Fruit fly (Drosophila melanogaster) whole organism, embryonic: ENCODE measurements around the gene CG9395.

Source experiments
- B-H2 ChIP-seq: fragments of 200-800 bp; sonication (Bioruptor generic); optimal IDR thresholded peaks from 2 replicates; lab custom pipeline; 2018; ENCODE audit warnings: missing biosample characterization, mild to moderate bottlenecking, missing genetic modification characterization
- CG10274 ChIP-seq: fragments of 200-800 bp; sonication (Bioruptor generic); optimal IDR thresholded peaks from 3 replicates; lab custom pipeline; 2017; ENCODE audit warnings: missing biosample characterization, mild to moderate bottlenecking, missing genetic modification characterization
- CG10654 ChIP-seq: fragments of 200-800 bp; sonication (Bioruptor generic); optimal IDR thresholded peaks from 2 replicates; lab custom pipeline; 2016; ENCODE audit warnings: missing biosample characterization, missing genetic modification characterization
- CG11696 ChIP-seq: fragments of 200-800 bp; sonication (Bioruptor generic); IDR thresholded peaks from 2 replicates; pipeline ENCODE4 v1.3.6; 2022; ENCODE audit warnings: missing biosample characterization, missing genetic modification characterization
- CG12659 ChIP-seq: fragments of 200-800 bp; sonication (Bioruptor generic); optimal IDR thresholded peaks from 3 replicates; lab custom pipeline; 2017; ENCODE audit warnings: mild to moderate bottlenecking, missing biosample characterization, missing genetic modification reagents, missing genetic modification characterization
- CG14050 ChIP-seq: fragments of 200-800 bp; sonication (Bioruptor generic); IDR thresholded peaks from 3 replicates; pipeline ENCODE4 v1.3.6; 2022; ENCODE audit warnings: missing biosample characterization, missing genetic modification characterization
- CG14667 ChIP-seq: fragments of 200-800 bp; sonication (Bioruptor generic); IDR thresholded peaks from 2 replicates; pipeline ENCODE4 v1.3.6; 2022; ENCODE audit warnings: missing biosample characterization, missing genetic modification characterization
- CG15011 ChIP-seq: fragments of 200-800 bp; sonication (Bioruptor generic); optimal IDR thresholded peaks from 3 replicates; lab custom pipeline; 2018; ENCODE audit warnings: missing biosample characterization, mild to moderate bottlenecking, missing genetic modification characterization
- CG1602 ChIP-seq: fragments of 200-800 bp; sonication (Bioruptor generic); optimal IDR thresholded peaks from 3 replicates; lab custom pipeline; 2016; ENCODE audit warnings: missing biosample characterization, missing genetic modification characterization
- CG16779 ChIP-seq: fragments of 200-800 bp; sonication (Bioruptor generic); IDR thresholded peaks from 2 replicates; pipeline ENCODE4 v1.3.6; 2022; ENCODE audit warnings: missing biosample characterization, missing genetic modification characterization
- CG32772 ChIP-seq: fragments of 200-800 bp; sonication (Bioruptor generic); IDR thresholded peaks from 2 replicates; pipeline ENCODE4 v1.3.6; 2022; ENCODE audit warnings: missing biosample characterization, missing genetic modification characterization
- CG43689 ChIP-seq: fragments of 200-800 bp; sonication (Bioruptor generic); IDR thresholded peaks from 2 replicates; pipeline ENCODE4 v1.3.6; 2022; ENCODE audit warnings: missing biosample characterization, missing genetic modification characterization
- CG7745 ChIP-seq: fragments of 200-800 bp; sonication (Bioruptor generic); optimal IDR thresholded peaks from 2 replicates; lab custom pipeline; 2018; ENCODE audit warnings: missing biosample characterization, mild to moderate bottlenecking, missing genetic modification characterization, moderate library complexity
- CG7839 ChIP-seq: fragments of 200-800 bp; sonication (Bioruptor generic); optimal IDR thresholded peaks from 3 replicates; lab custom pipeline; 2018; ENCODE audit warnings: missing biosample characterization, mild to moderate bottlenecking, missing genetic modification characterization, moderate library complexity
- CG7987 ChIP-seq: fragments of 200-800 bp; sonication (Bioruptor generic); optimal IDR thresholded peaks from 2 replicates; lab custom pipeline; 2018; ENCODE audit warnings: missing biosample characterization, mild to moderate bottlenecking, missing genetic modification characterization, moderate library complexity
- Chrac-16 ChIP-seq: fragments of 200-800 bp; sonication (Bioruptor generic); optimal IDR thresholded peaks from 3 replicates; lab custom pipeline; 2016; ENCODE audit warnings: missing biosample characterization, missing genetic modification characterization
- Doc3 ChIP-seq: fragments of 200-800 bp; sonication (Bioruptor generic); IDR thresholded peaks from 3 replicates; pipeline ENCODE4 v1.3.6; 2022; ENCODE audit warnings: missing biosample characterization, missing genetic modification characterization; ENCODE audit not compliant: partially characterized antibody
- E2f2 ChIP-seq: fragments of 200-800 bp; sonication (Bioruptor generic); IDR thresholded peaks from 2 replicates; pipeline ENCODE4 v1.3.6; 2022; ENCODE audit warnings: missing biosample characterization, missing genetic modification characterization
- Elba2 ChIP-seq: fragments of 200-800 bp; sonication (Bioruptor generic); optimal IDR thresholded peaks from 3 replicates; lab custom pipeline; 2016; ENCODE audit warnings: missing biosample characterization, missing genetic modification characterization
- Ets97D ChIP-seq: fragments of 200-800 bp; sonication (Bioruptor generic); optimal IDR thresholded peaks from 3 replicates; lab custom pipeline; 2016; ENCODE audit warnings: missing biosample characterization, missing genetic modification characterization
- Hr51 ChIP-seq, 2 experiments: fragments of 200-800 bp; sonication (Bioruptor generic); optimal IDR thresholded peaks; 2 replicates in 1 of 2; 3 replicates in 1 of 2; lab custom pipeline; 2016 to 2018; ENCODE audit warnings: missing biosample characterization in 2 of 2, missing genetic modification characterization in 2 of 2, mild to moderate bottlenecking in 1 of 2, moderate library complexity in 1 of 2
- Nf-YB ChIP-seq: fragments of 200-800 bp; sonication (Bioruptor generic); optimal IDR thresholded peaks from 3 replicates; lab custom pipeline; 2019; ENCODE audit warnings: missing biosample characterization, mild to moderate bottlenecking, missing genetic modification characterization, moderate library complexity
- Optix ChIP-seq: fragments of 200-800 bp; sonication (Bioruptor generic); IDR thresholded peaks from 3 replicates; pipeline ENCODE4 v1.3.6; 2022; ENCODE audit warnings: missing biosample characterization, missing genetic modification characterization
- Sox100B ChIP-seq: fragments of 200-800 bp; sonication (Bioruptor generic); optimal IDR thresholded peaks from 3 replicates; lab custom pipeline; 2018; ENCODE audit warnings: missing biosample characterization, mild to moderate bottlenecking, missing genetic modification characterization
- Sry-β ChIP-seq: fragments of 200-800 bp; sonication (Bioruptor generic); optimal IDR thresholded peaks from 2 replicates; lab custom pipeline; 2018; ENCODE audit warnings: missing biosample characterization, mild to moderate bottlenecking, missing genetic modification characterization, moderate library complexity
- Sry-δ ChIP-seq: fragments of 200-800 bp; sonication (Bioruptor generic); optimal IDR thresholded peaks from 2 replicates; lab custom pipeline; 2016; ENCODE audit warnings: missing biosample characterization, missing genetic modification characterization
- Tbp ChIP-seq: fragments of >200 bp; optimal IDR thresholded peaks from 2 replicates; lab custom pipeline; 2018; ENCODE audit warnings: missing biosample characterization, missing genetic modification characterization
- YL-1 ChIP-seq: fragments of 200-800 bp; sonication (Bioruptor generic); optimal IDR thresholded peaks from 3 replicates; lab custom pipeline; 2017; ENCODE audit warnings: missing biosample characterization, mild to moderate bottlenecking, missing genetic modification characterization
- amos ChIP-seq: fragments of 200-800 bp; sonication (Bioruptor generic); IDR thresholded peaks from 2 replicates; pipeline ENCODE4 v1.3.6; 2022; ENCODE audit warnings: missing biosample characterization, missing genetic modification characterization; ENCODE audit not compliant: partially characterized antibody
- ash1 ChIP-seq: fragments of 200-800 bp; sonication (Bioruptor generic); optimal IDR thresholded peaks from 2 replicates; lab custom pipeline; 2018; ENCODE audit warnings: missing biosample characterization, mild to moderate bottlenecking, missing genetic modification characterization
- cg ChIP-seq: fragments of 200-800 bp; sonication (Bioruptor generic); optimal IDR thresholded peaks from 3 replicates; lab custom pipeline; 2019; ENCODE audit warnings: missing biosample characterization, mild to moderate bottlenecking, missing genetic modification characterization, moderate library complexity
- dpn ChIP-seq, 2 experiments: fragments of 200-800 bp; sonication (Bioruptor generic); optimal IDR thresholded peaks; 3 replicates each; lab custom pipeline; 2016; ENCODE audit warnings: missing biosample characterization in 2 of 2, missing genetic modification characterization in 2 of 2
- dysf ChIP-seq: fragments of 200-800 bp; sonication (Bioruptor generic); IDR thresholded peaks from 3 replicates; pipeline ENCODE4 v1.3.6; 2022; ENCODE audit warnings: missing biosample characterization, missing genetic modification characterization
- ewg ChIP-seq: fragments of 200-800 bp; sonication (Bioruptor generic); optimal IDR thresholded peaks from 3 replicates; lab custom pipeline; 2017; ENCODE audit warnings: mild to moderate bottlenecking, missing biosample characterization, missing genetic modification reagents, missing genetic modification characterization
- eyg ChIP-seq: fragments of 200-800 bp; sonication (Bioruptor generic); optimal IDR thresholded peaks from 3 replicates; lab custom pipeline; 2016; ENCODE audit warnings: missing biosample characterization, missing genetic modification characterization
- fru ChIP-seq: fragments of >200 bp; optimal IDR thresholded peaks from 2 replicates; lab custom pipeline; 2017
- fu2 ChIP-seq: fragments of 200-800 bp; sonication (Bioruptor generic); optimal IDR thresholded peaks from 2 replicates; lab custom pipeline; 2016; ENCODE audit warnings: missing biosample characterization, missing genetic modification characterization
- gfzf ChIP-seq: fragments of 200-800 bp; sonication (Bioruptor generic); optimal IDR thresholded peaks from 2 replicates; lab custom pipeline; 2016; ENCODE audit warnings: missing biosample characterization, mild to moderate bottlenecking, missing genetic modification characterization, moderate library complexity
- mld ChIP-seq: fragments of 200-800 bp; sonication (Bioruptor generic); IDR thresholded peaks from 3 replicates; pipeline ENCODE4 v1.3.6; 2022; ENCODE audit warnings: missing biosample characterization, missing genetic modification characterization; ENCODE audit not compliant: partially characterized antibody
- nerfin-2 ChIP-seq: fragments of 200-800 bp; sonication (Bioruptor generic); IDR thresholded peaks from 2 replicates; pipeline ENCODE4 v1.3.6; 2022; ENCODE audit warnings: missing biosample characterization, missing genetic modification characterization; ENCODE audit not compliant: partially characterized antibody
- org-1 ChIP-seq: fragments of 200-800 bp; sonication (Bioruptor generic); optimal IDR thresholded peaks from 2 replicates; lab custom pipeline; 2017; ENCODE audit warnings: missing biosample characterization, missing genetic modification characterization
- psq ChIP-seq: fragments of 200-800 bp; sonication (Bioruptor generic); optimal IDR thresholded peaks from 2 replicates; lab custom pipeline; 2017; ENCODE audit warnings: missing biosample characterization, missing genetic modification characterization
- repo ChIP-seq: fragments of 200-800 bp; sonication (Bioruptor generic); optimal IDR thresholded peaks from 2 replicates; lab custom pipeline; 2016; ENCODE audit warnings: missing biosample characterization, missing genetic modification characterization
- ro ChIP-seq: fragments of 200-800 bp; sonication (Bioruptor generic); IDR thresholded peaks from 2 replicates; pipeline ENCODE4 v1.3.6; 2022; ENCODE audit warnings: missing biosample characterization, missing genetic modification characterization
- row ChIP-seq: fragments of 200-800 bp; sonication (Bioruptor generic); IDR thresholded peaks from 3 replicates; pipeline ENCODE4 v1.3.6; 2022; ENCODE audit warnings: missing biosample characterization, missing genetic modification characterization
- run ChIP-seq: fragments of 200-800 bp; sonication (Bioruptor generic); optimal IDR thresholded peaks from 3 replicates; lab custom pipeline; 2018; ENCODE audit warnings: missing biosample characterization, mild to moderate bottlenecking, missing genetic modification characterization
- schlank ChIP-seq: fragments of 200-800 bp; sonication (Bioruptor generic); optimal IDR thresholded peaks from 2 replicates; lab custom pipeline; 2018; ENCODE audit warnings: missing biosample characterization, mild to moderate bottlenecking, missing genetic modification characterization
- slou ChIP-seq: fragments of 200-800 bp; sonication (Bioruptor generic); optimal IDR thresholded peaks from 3 replicates; lab custom pipeline; 2016; ENCODE audit warnings: missing biosample characterization, missing genetic modification characterization
- sob ChIP-seq: fragments of 200-800 bp; sonication (Bioruptor generic); IDR thresholded peaks from 2 replicates; pipeline ENCODE4 v1.3.6; 2022; ENCODE audit warnings: missing biosample characterization, missing genetic modification characterization
- vnd ChIP-seq: fragments of 200-800 bp; sonication (Bioruptor generic); IDR thresholded peaks from 3 replicates; pipeline ENCODE4 v1.3.6; 2022; ENCODE audit warnings: missing biosample characterization, missing genetic modification characterization; ENCODE audit not compliant: partially characterized antibody
- zf30C ChIP-seq: fragments of 200-800 bp; sonication (Bioruptor generic); optimal IDR thresholded peaks from 3 replicates; lab custom pipeline; 2018; ENCODE audit warnings: missing biosample characterization, mild to moderate bottlenecking, missing genetic modification characterization

The CG9395 gene

DNA sequence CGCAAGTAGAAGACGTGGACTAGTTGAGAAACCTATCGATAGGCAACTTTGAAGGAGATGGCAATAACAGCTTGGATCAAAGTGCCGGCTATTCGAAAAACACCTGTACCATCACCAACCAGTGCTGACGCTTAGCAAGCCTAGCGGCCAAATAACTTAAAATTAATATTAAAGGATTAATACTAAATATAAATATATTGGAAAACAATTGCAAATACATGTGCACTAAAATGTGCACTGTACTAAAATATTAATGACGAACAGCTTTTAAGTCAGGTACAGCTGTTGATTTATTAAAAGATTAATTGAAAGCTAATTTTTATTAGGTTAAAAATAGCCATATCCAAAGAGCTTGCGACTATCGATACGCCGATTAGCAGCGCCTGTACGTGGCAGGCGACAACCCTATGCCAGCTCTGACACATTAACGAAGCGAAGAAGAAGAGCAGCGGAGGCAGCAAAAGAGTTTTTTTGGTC, 23.7 kb upstream of the CG9395 start, which contains the start of the genes CG9302 and beta'COP (continued):
- TF ChIP-seq CG7745 (tag; lab: Kevin White, UChicago) = no peak
- TF ChIP-seq amos = peak; percentile 63
- TF ChIP-seq schlank (tag; lab: Kevin White, UChicago) = no peak
- TF ChIP-seq Chrac-16 (GFP tag; lab: Kevin White, UChicago) = peak; percentile 66
- peak; percentile 73 for TF ChIP-seq YL-1 (GFP tag; lab: Kevin White, UChicago)
- TF ChIP-seq CG12659 (GFP tag; lab: Kevin White, UChicago) = peak; percentile 89
- no peak for TF ChIP-seq fu2 (GFP tag; lab: Kevin White, UChicago)
- 0 out of 2 replicates have a peak, but pooled peaks have one; percentile 22 for TF ChIP-seq E2f2 (GFP tag; lab: Robert Waterston, UW)
- peak; percentile 33 for TF ChIP-seq CG7987 (GFP tag; lab: Kevin White, UChicago)
- TF ChIP-seq mld (GFP tag; lab: Robert Waterston, UW) = no peak
- no peak for TF ChIP-seq repo
- no peak for TF ChIP-seq cg (GFP tag; lab: Kevin White, UChicago)
- TF ChIP-seq CG14667 (GFP tag; lab: Robert Waterston, UW) = no peak
- no peak for TF ChIP-seq CG32772 (GFP tag; lab: Robert Waterston, UW)
- TF ChIP-seq sob (GFP tag; lab: Robert Waterston, UW) = peak; percentile 56; the same call in 1 of the 2 replicates
- TF ChIP-seq fru (lab: Kevin White, UChicago) = no peak
- TF ChIP-seq dpn (GFP tag; optimal IDR thresholded peaks at IDR 0.05; lab: Kevin White, UChicago) = peak; percentile 31 to 63
- TF ChIP-seq CG7839 (tag; lab: Kevin White, UChicago) = peak; percentile 75
- no peak for TF ChIP-seq ash1 (GFP tag; lab: Kevin White, UChicago)
- peak; percentile 53 for TF ChIP-seq CG10654 (GFP tag; lab: Kevin White, UChicago)
- peak; percentile 40 for TF ChIP-seq Elba2 (GFP tag; lab: Kevin White, UChicago)
- TF ChIP-seq run = no peak
- no peak for TF ChIP-seq CG10274 (GFP tag; lab: Kevin White, UChicago)
- TF ChIP-seq Nf-YB (GFP tag; lab: Kevin White, UChicago) = no peak
- TF ChIP-seq Doc3 = peak; percentile 57
- TF ChIP-seq psq (GFP tag; lab: Kevin White, UChicago) = peak; percentile 18
- TF ChIP-seq ro (GFP tag; lab: Robert Waterston, UW) = no peak
- TF ChIP-seq Hr51 (GFP tag; optimal IDR thresholded peaks at IDR 0.05; lab: Kevin White, UChicago) = peak in 1 of 2 experiments; percentile 38
- peak; percentile 81 for TF ChIP-seq slou (GFP tag; lab: Kevin White, UChicago)
- no peak for TF ChIP-seq gfzf (GFP tag; lab: Kevin White, UChicago)
- TF ChIP-seq row = peak; percentile 95
- peak; percentile 68; the same call in 2 of the 3 replicates for TF ChIP-seq dysf
- TF ChIP-seq CG15011 = no peak
- TF ChIP-seq CG16779 (GFP tag; lab: Robert Waterston, UW) = no peak
- TF ChIP-seq ewg (GFP tag; lab: Kevin White, UChicago) = peak; percentile 47
- no peak for TF ChIP-seq zf30C
- TF ChIP-seq B-H2 (GFP tag; lab: Kevin White, UChicago) = peak; percentile 77
- TF ChIP-seq CG43689 (GFP tag; lab: Robert Waterston, UW) = no peak
- TF ChIP-seq Ets97D = peak; percentile 45
- TF ChIP-seq vnd (GFP tag; lab: Robert Waterston, UW) = peak; percentile 72; the same call in 2 of the 3 replicates
- no peak for TF ChIP-seq Sox100B (GFP tag; lab: Kevin White, UChicago)
- peak; percentile 85 for TF ChIP-seq Sry-δ (GFP tag; lab: Kevin White, UChicago)
- no peak for TF ChIP-seq Optix
- peak; percentile 50; the same call in 1 of the 2 replicates for TF ChIP-seq nerfin-2 (GFP tag; lab: Robert Waterston, UW)
- no peak for TF ChIP-seq Tbp (GFP tag; lab: Kevin White, UChicago)
- peak; percentile 98 for TF ChIP-seq Sry-β (GFP tag; lab: Kevin White, UChicago)
- TF ChIP-seq eyg (GFP tag; lab: Kevin White, UChicago) = no peak
- peak; percentile 49 for TF ChIP-seq CG1602 (GFP tag; lab: Kevin White, UChicago)
- TF ChIP-seq CG14050 (GFP tag; lab: Robert Waterston, UW) = no peak
- TF ChIP-seq CG11696 = no peak
- TF ChIP-seq org-1 (GFP tag; lab: Kevin White, UChicago) = no peak
